ENCODE assay signal across 3 fruit fly cellular contexts in genomic region chr3R:31704524-31705215, dm6.
TF ChIP-seq lines count a peak whose summit lies in the region.

No protein-coding gene starts in this region.

- TF ChIP-seq CTCF in whole organism, embryonic (GFP tag; optimal IDR thresholded peaks at IDR 0.05; lab: Kevin White, UChicago) = no peak

TF ChIP-seq in whole organism, embryonic, 481 proteins besides CTCF, POLR2A, EP300 and RAD21 (continues in another document):
- TF ChIP-seq CG10209 (GFP tag; optimal IDR thresholded peaks at IDR 0.05; lab: Kevin White, UChicago) (peak; percentile 46), CG15696 (tag; optimal IDR thresholded peaks at IDR 0.05; lab: Kevin White, UChicago) (peak; percentile 97), twi (tag; optimal IDR thresholded peaks at IDR 0.05; lab: Kevin White, UChicago) (peak; percentile 52), cg (GFP tag; optimal IDR thresholded peaks at IDR 0.05; lab: Kevin White, UChicago) (no peak), CG33213 (GFP tag; optimal IDR thresholded peaks at IDR 0.05; lab: Kevin White, UChicago) (no peak), Mes4 (GFP tag; optimal IDR thresholded peaks at IDR 0.05; lab: Kevin White, UChicago) (no peak), CG31441 (GFP tag; IDR thresholded peaks at IDR 0.05; lab: Robert Waterston, UW) (peak; percentile 63), ssp (GFP tag; IDR thresholded peaks at IDR 0.05; lab: Robert Waterston, UW) (peak; percentile 49), CG10366 (GFP tag; IDR thresholded peaks at IDR 0.05; lab: Robert Waterston, UW) (peak; percentile 16; the same call in 1 of the 2 replicates), CG4282 (GFP tag; optimal IDR thresholded peaks at IDR 0.05; lab: Kevin White, UChicago) (no peak), Chrac-16 (GFP tag; optimal IDR thresholded peaks at IDR 0.05; lab: Kevin White, UChicago) (peak; percentile 59), CG11696 (GFP tag; IDR thresholded peaks at IDR 0.05; lab: Robert Waterston, UW) (0 out of 2 replicates have a peak, but pooled peaks have one; percentile 31), dmrt11E (tag; optimal IDR thresholded peaks at IDR 0.05; lab: Kevin White, UChicago) (peak; percentile 94), CG3163 (GFP tag; optimal IDR thresholded peaks at IDR 0.05; lab: Kevin White, UChicago) (no peak), CG1792 (GFP tag; optimal IDR thresholded peaks at IDR 0.05; lab: Kevin White, UChicago) (no peak), Oli (tag; optimal IDR thresholded peaks at IDR 0.05; lab: Kevin White, UChicago) (peak; percentile 27), CG7839 (tag; optimal IDR thresholded peaks at IDR 0.05; lab: Kevin White, UChicago) (peak; percentile 50), nau (GFP tag; optimal IDR thresholded peaks at IDR 0.05; lab: Kevin White, UChicago) (no peak), crol (GFP tag; IDR thresholded peaks at IDR 0.05; lab: Robert Waterston, UW) (peak; percentile 32; the same call in 1 of the 2 replicates), Abd-B (GFP tag; optimal IDR thresholded peaks at IDR 0.05; lab: Kevin White, UChicago) (peak; percentile 25), H15 (GFP tag; IDR thresholded peaks at IDR 0.05; lab: Robert Waterston, UW) (peak; percentile 18; the same call in 1 of the 3 replicates), Sox102F (GFP tag; optimal IDR thresholded peaks at IDR 0.05; lab: Kevin White, UChicago) (no peak), Atf3 (GFP tag; optimal IDR thresholded peaks at IDR 0.05; lab: Kevin White, UChicago) (no peak), bcd (GFP tag; optimal IDR thresholded peaks at IDR 0.05; lab: Kevin White, UChicago) (peak; percentile 11), CG11093 (GFP tag; IDR thresholded peaks at IDR 0.05; lab: Robert Waterston, UW) (peak; percentile 38; the same call in 1 of the 3 replicates), CG15073 (GFP tag; optimal IDR thresholded peaks at IDR 0.05; lab: Kevin White, UChicago) (no peak), pros (GFP tag; optimal IDR thresholded peaks at IDR 0.05; lab: Kevin White, UChicago) (peak; percentile 77), CG11504 (tag; optimal IDR thresholded peaks at IDR 0.05; lab: Kevin White, UChicago) (peak; percentile 12), CG30431 (GFP tag; optimal IDR thresholded peaks at IDR 0.05; lab: Kevin White, UChicago) (peak; percentile 44), CG12219 (GFP tag; optimal IDR thresholded peaks at IDR 0.05; lab: Kevin White, UChicago) (peak; percentile 6)

TF ChIP-seq in whole organism, prepupa, 60 proteins besides CTCF, POLR2A, EP300 and RAD21:
- TF ChIP-seq CG7368 (GFP tag; optimal IDR thresholded peaks at IDR 0.05; lab: Kevin White, UChicago) (no peak), CG8119 (GFP tag; IDR thresholded peaks at IDR 0.05; lab: Robert Waterston, UW) (0 out of 3 replicates have a peak, but pooled peaks have one; percentile 33), Sox102F (GFP tag; optimal IDR thresholded peaks at IDR 0.05; lab: Kevin White, UChicago) (no peak), topi (GFP tag; optimal IDR thresholded peaks at IDR 0.05; lab: Kevin White, UChicago) (no peak), CG6854 (GFP tag; optimal IDR thresholded peaks at IDR 0.05; lab: Kevin White, UChicago) (no peak), eg (GFP tag; IDR thresholded peaks at IDR 0.05; lab: Robert Waterston, UW) (no peak), Ets96B (tag; optimal IDR thresholded peaks at IDR 0.05; lab: Kevin White, UChicago) (peak; percentile 3), CG6792 (GFP tag; optimal IDR thresholded peaks at IDR 0.05; lab: Kevin White, UChicago) (no peak), lz (GFP tag; optimal IDR thresholded peaks at IDR 0.05; lab: Kevin White, UChicago) (no peak), Eip78C (GFP tag; lab: Kevin White, UChicago) (peak; percentile 36), CG6276 (GFP tag; optimal IDR thresholded peaks at IDR 0.05; lab: Kevin White, UChicago) (no peak), Met (GFP tag; optimal IDR thresholded peaks at IDR 0.05; lab: Kevin White, UChicago) (no peak), achi (GFP tag; optimal IDR thresholded peaks at IDR 0.05; lab: Kevin White, UChicago) (no peak), dsx (GFP tag; optimal IDR thresholded peaks at IDR 0.05; lab: Kevin White, UChicago; ENCODE audit: poor library complexity, severe bottlenecking) (no peak)

TF ChIP-seq in whole organism, pupa, 21 proteins besides CTCF, POLR2A, EP300 and RAD21:
- peak; percentile 1 for TF ChIP-seq CG8159 (tag; optimal IDR thresholded peaks at IDR 0.05; lab: Kevin White, UChicago)
- peak; percentile 12 for TF ChIP-seq CG17806 (tag; optimal IDR thresholded peaks at IDR 0.05; lab: Kevin White, UChicago)
- no peak for TF ChIP-seq Snoo (tag; optimal IDR thresholded peaks at IDR 0.05; lab: Kevin White, UChicago)
- no peak for TF ChIP-seq EcR (GFP tag; optimal IDR thresholded peaks at IDR 0.05; lab: Kevin White, UChicago)
- TF ChIP-seq CG4496 (GFP tag; IDR thresholded peaks at IDR 0.05; lab: Robert Waterston, UW) = no peak
- TF ChIP-seq CG15710 (tag; optimal IDR thresholded peaks at IDR 0.05; lab: Kevin White, UChicago) = no peak
- TF ChIP-seq CG9948 (tag; optimal IDR thresholded peaks at IDR 0.05; lab: Kevin White, UChicago) = peak; percentile 8
- TF ChIP-seq Pif1A (GFP tag; optimal IDR thresholded peaks at IDR 0.05; lab: Kevin White, UChicago) = no peak
- TF ChIP-seq gl (tag; optimal IDR thresholded peaks at IDR 0.05; lab: Kevin White, UChicago) = no peak
- peak; percentile 26 for TF ChIP-seq CG14655 (GFP tag; optimal IDR thresholded peaks at IDR 0.05; lab: Kevin White, UChicago)
